Worm (Caenorhabditis elegans): ENCODE measurements around the gene icln-1.

Gene icln-1

DNA sequence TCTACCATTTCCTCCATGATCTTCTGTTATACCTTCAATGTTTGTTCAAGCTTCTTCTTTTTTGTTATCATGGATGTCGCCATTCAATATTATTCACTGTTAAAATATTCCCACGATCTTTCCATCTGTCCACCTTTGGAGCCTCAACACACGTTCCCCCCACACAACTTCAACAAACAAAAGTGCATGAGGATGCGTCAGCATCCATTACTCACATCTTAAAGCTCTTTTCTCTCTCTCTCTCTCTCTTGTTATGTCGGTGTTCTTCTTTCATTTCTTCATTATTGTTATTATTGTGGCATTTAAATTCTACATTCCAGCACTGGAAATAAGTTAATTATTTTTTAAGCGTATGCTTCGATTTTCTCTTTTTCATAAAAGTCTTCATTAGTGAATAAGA lies 18.6 kb upstream of the icln-1 start:
- TF ChIP-seq ets-4 (tag; optimal IDR thresholded peaks at IDR 0.05), result no peak
- no peak for TF ChIP-seq elt-4 (tag; optimal IDR thresholded peaks at IDR 0.05)
- no peak for TF ChIP-seq unc-55 (GFP tag; optimal IDR thresholded peaks at IDR 0.05)
- TF ChIP-seq madf-2 (tag; optimal IDR thresholded peaks at IDR 0.05), result no peak
- TF ChIP-seq nfya-1 (tag; optimal IDR thresholded peaks at IDR 0.05), result no peak
- no peak for TF ChIP-seq fkh-6 (tag; optimal IDR thresholded peaks at IDR 0.05)
- TF ChIP-seq ceh-2 (tag; optimal IDR thresholded peaks at IDR 0.05), result no peak
- TF ChIP-seq pag-3 (tag; optimal IDR thresholded peaks at IDR 0.05; ENCODE audit: borderline replicate concordance), result no peak
- TF ChIP-seq ceh-34 (tag; optimal IDR thresholded peaks at IDR 0.05), result no peak
- no peak for TF ChIP-seq unc-42 (tag; optimal IDR thresholded peaks at IDR 0.05)
- TF ChIP-seq tbx-7 (tag; optimal IDR thresholded peaks at IDR 0.05), result no peak
- TF ChIP-seq elt-2 (tag; optimal IDR thresholded peaks at IDR 0.05), result no peak
- no peak for TF ChIP-seq zip-5 (tag; optimal IDR thresholded peaks at IDR 0.05)
- no peak for TF ChIP-seq C08G9.2 (tag; optimal IDR thresholded peaks at IDR 0.05)
- no peak for TF ChIP-seq ztf-16 (tag; optimal IDR thresholded peaks at IDR 0.05)
- TF ChIP-seq mec-3 (tag; optimal IDR thresholded peaks at IDR 0.05; ENCODE audit: borderline replicate concordance), result no peak
- no peak for TF ChIP-seq ceh-9 (tag; optimal IDR thresholded peaks at IDR 0.05)
- no peak for TF ChIP-seq ceh-18 (tag; optimal IDR thresholded peaks at IDR 0.05)
- TF ChIP-seq ceh-48 (tag; optimal IDR thresholded peaks at IDR 0.05), result no peak
- no peak for TF ChIP-seq unc-3 (GFP tag; conservative IDR thresholded peaks at IDR 0.05)
- no peak for TF ChIP-seq unc-3 (tag; optimal IDR thresholded peaks at IDR 0.05)

DNA sequence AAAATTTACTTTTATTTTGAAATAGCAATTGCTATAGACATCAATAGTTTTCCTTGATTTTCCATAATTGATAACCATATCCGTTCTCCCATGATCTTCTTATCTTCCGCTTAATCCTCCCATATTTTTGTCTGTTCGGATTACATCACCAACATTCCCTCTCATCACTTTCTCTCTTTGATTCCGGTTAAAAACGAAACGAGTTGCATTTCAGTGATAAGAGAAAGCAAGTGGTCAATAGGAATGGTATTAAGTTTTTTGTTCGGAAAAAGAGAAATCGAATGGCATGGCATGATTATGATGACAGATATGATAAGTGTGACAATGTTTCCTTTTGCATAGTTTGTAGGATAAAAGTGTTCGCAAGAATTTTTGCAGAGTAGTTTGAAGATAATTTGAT lies 16.6 kb upstream of the icln-1 start:
- TF ChIP-seq odd-2 (tag; optimal IDR thresholded peaks at IDR 0.05), result no peak
- TF ChIP-seq ceh-14 (tag; optimal IDR thresholded peaks at IDR 0.05), result no peak

DNA sequence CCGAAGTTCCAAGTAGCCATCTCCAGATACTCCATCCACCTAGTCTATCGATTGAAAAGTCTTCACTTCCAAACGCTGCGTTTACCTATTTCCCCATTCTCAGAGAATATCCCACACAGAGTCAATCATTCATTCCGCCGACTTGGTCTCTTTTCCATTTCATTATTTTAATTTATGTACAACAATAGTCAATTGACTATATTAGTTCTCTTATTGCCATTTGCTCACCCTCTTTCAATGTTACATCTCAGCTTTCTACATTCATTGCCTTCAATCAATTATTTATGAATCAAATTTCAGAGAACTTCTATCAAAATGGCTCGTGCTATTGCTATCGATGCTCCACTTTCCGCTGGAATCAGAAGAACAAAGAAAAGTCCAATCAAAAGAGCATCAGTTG lies 13.2 kb upstream of the icln-1 start, which contains the start of gene aly-1:
aly-1 (plus strand) TSS at position 301 of the 400 bp plus-strand sequence.
- TF ChIP-seq nhr-232 (tag; optimal IDR thresholded peaks at IDR 0.05), result no peak
- no peak for TF ChIP-seq madf-2 (tag; optimal IDR thresholded peaks at IDR 0.05)
- no peak for TF ChIP-seq ceh-24 (tag; optimal IDR thresholded peaks at IDR 0.05)
- no peak for TF ChIP-seq ets-4 (tag; optimal IDR thresholded peaks at IDR 0.05)
- TF ChIP-seq pqm-1 (tag; optimal IDR thresholded peaks at IDR 0.05), result no peak
- no peak for TF ChIP-seq pax-1 (tag; optimal IDR thresholded peaks at IDR 0.05)
- no peak for TF ChIP-seq unc-3 (GFP tag; conservative IDR thresholded peaks at IDR 0.05)
- TF ChIP-seq unc-3 (tag; optimal IDR thresholded peaks at IDR 0.05), result no peak
- TF ChIP-seq ceh-48 (tag; optimal IDR thresholded peaks at IDR 0.05), result no peak
- TF ChIP-seq Y22D7AL.16 (tag; optimal IDR thresholded peaks at IDR 0.05), result no peak
- TF ChIP-seq eyg-1 (tag; optimal IDR thresholded peaks at IDR 0.05), result no peak
- no peak for TF ChIP-seq ceh-9 (tag; optimal IDR thresholded peaks at IDR 0.05)
- no peak for TF ChIP-seq ceh-6 (GFP tag; optimal IDR thresholded peaks at IDR 0.05)
- TF ChIP-seq hlh-30 (tag; optimal IDR thresholded peaks at IDR 0.05; ENCODE audit: insufficient read depth), result no peak
- no peak for TF ChIP-seq pag-3 (tag; optimal IDR thresholded peaks at IDR 0.05; ENCODE audit: borderline replicate concordance)
- TF ChIP-seq ahr-1 (tag; optimal IDR thresholded peaks at IDR 0.05), result no peak
- TF ChIP-seq ceh-31 (tag; optimal IDR thresholded peaks at IDR 0.05), result no peak
- TF ChIP-seq K02D7.2 (tag; optimal IDR thresholded peaks at IDR 0.05), result no peak

DNA sequence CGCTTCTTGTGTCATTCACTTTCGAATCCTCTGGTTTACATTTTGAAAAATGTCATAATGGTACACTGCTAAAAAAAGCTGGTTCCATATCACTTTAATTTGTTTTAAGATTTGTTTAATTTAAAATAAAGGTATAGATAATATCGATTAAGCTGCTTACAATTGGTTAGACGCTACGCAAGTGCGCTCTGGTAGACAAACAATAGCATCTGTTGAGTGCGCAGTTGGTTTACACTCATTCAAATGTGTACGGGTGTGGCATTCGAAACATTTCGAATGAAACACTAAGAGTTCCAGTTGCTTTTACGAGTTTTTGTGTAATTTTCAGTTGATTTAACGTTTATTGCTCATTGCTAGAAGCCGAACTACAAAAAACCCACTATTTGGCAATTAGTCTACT lies 12.0 kb upstream of the icln-1 start:
- TF ChIP-seq ceh-31 (tag; optimal IDR thresholded peaks at IDR 0.05) (peak; percentile 41), ceh-48 (tag; optimal IDR thresholded peaks at IDR 0.05) (peak; percentile 40), npax-4 (tag; optimal IDR thresholded peaks at IDR 0.05) (no peak), pros-1 (tag; optimal IDR thresholded peaks at IDR 0.05) (no peak), T23F11.4 (GFP tag; optimal IDR thresholded peaks at IDR 0.05) (no peak), fkh-6 (tag; optimal IDR thresholded peaks at IDR 0.05) (no peak), sox-2 (GFP tag; IDR thresholded peaks at IDR 0.05) (peak; percentile 11; the same call in 1 of the 2 replicates), hlh-15 (tag; optimal IDR thresholded peaks at IDR 0.05) (no peak), nfya-1 (tag; optimal IDR thresholded peaks at IDR 0.05) (no peak), odd-2 (tag; optimal IDR thresholded peaks at IDR 0.05) (no peak), pat-9 (tag; optimal IDR thresholded peaks at IDR 0.05) (peak; percentile 15), fkh-10 (GFP tag; optimal IDR thresholded peaks at IDR 0.05) (no peak), hlh-8 (tag; optimal IDR thresholded peaks at IDR 0.05) (peak; percentile 47), ceh-9 (tag; optimal IDR thresholded peaks at IDR 0.05) (no peak), che-1 (tag; optimal IDR thresholded peaks at IDR 0.05) (no peak), F13H6.1 (tag; optimal IDR thresholded peaks at IDR 0.05) (no peak), ahr-1 (tag; optimal IDR thresholded peaks at IDR 0.05) (no peak), unc-55 (GFP tag; optimal IDR thresholded peaks at IDR 0.05) (peak; percentile 72), ceh-45 (GFP tag; IDR thresholded peaks at IDR 0.05) (no peak), pha-4 (tag; optimal IDR thresholded peaks at IDR 0.05) (no peak), elt-2 (tag; optimal IDR thresholded peaks at IDR 0.05) (peak; percentile 19), zip-5 (tag; optimal IDR thresholded peaks at IDR 0.05) (no peak), ceh-2 (tag; optimal IDR thresholded peaks at IDR 0.05) (no peak), tbx-2 (tag; optimal IDR thresholded peaks at IDR 0.05) (peak; percentile 1)

Data from whole organism, late embryonic.